Fruit fly (Drosophila melanogaster) whole organism, embryonic: ENCODE data around the gene Tet.

Experiments used
- Ada2b ChIP-seq: fragments of 200-800 bp; sonication (Bioruptor generic); IDR thresholded peaks from 2 replicates; pipeline ENCODE4 v1.3.6; 2022; ENCODE audit warnings: missing biosample characterization, missing genetic modification characterization
- Aef1 ChIP-seq: fragments of 200-800 bp; sonication (Bioruptor generic); IDR thresholded peaks from 3 replicates; pipeline ENCODE4 v1.3.6; 2022; ENCODE audit warnings: missing biosample characterization, missing genetic modification characterization
- Asciz ChIP-seq: fragments of 200-800 bp; sonication (Bioruptor generic); optimal IDR thresholded peaks from 2 replicates; lab custom pipeline; 2017; ENCODE audit warnings: missing biosample characterization, mild to moderate bottlenecking, missing genetic modification characterization, missing genetic modification reagents
- B-H1 ChIP-seq: fragments of 200-800 bp; sonication (Bioruptor generic); IDR thresholded peaks from 3 replicates; pipeline ENCODE4 v1.3.6; 2022; ENCODE audit warnings: missing biosample characterization, missing genetic modification characterization
- B-H2 ChIP-seq: fragments of 200-800 bp; sonication (Bioruptor generic); optimal IDR thresholded peaks from 2 replicates; lab custom pipeline; 2018; ENCODE audit warnings: missing biosample characterization, mild to moderate bottlenecking, missing genetic modification characterization
- CG10431 ChIP-seq: fragments of 200-800 bp; sonication (Bioruptor generic); optimal IDR thresholded peaks from 3 replicates; lab custom pipeline; 2018; ENCODE audit warnings: missing biosample characterization, mild to moderate bottlenecking, missing genetic modification characterization
- CG11093 ChIP-seq: fragments of 200-800 bp; sonication (Bioruptor generic); IDR thresholded peaks from 3 replicates; pipeline ENCODE4 v1.3.6; 2022; ENCODE audit warnings: missing biosample characterization, missing genetic modification characterization
- CG11456 ChIP-seq: fragments of 200-800 bp; sonication (Bioruptor generic); IDR thresholded peaks from 3 replicates; pipeline ENCODE4 v1.3.6; 2022; ENCODE audit warnings: missing biosample characterization, missing genetic modification characterization
- CG11695 ChIP-seq: fragments of 200-800 bp; sonication (Bioruptor generic); IDR thresholded peaks from 3 replicates; pipeline ENCODE4 v1.3.6; 2022; ENCODE audit warnings: missing biosample characterization, missing genetic modification characterization
- CG11696 ChIP-seq: fragments of 200-800 bp; sonication (Bioruptor generic); IDR thresholded peaks from 2 replicates; pipeline ENCODE4 v1.3.6; 2022; ENCODE audit warnings: missing biosample characterization, missing genetic modification characterization
- CG12155 ChIP-seq: fragments of 200-800 bp; sonication (Bioruptor generic); optimal IDR thresholded peaks from 3 replicates; lab custom pipeline; 2016; ENCODE audit warnings: missing biosample characterization, missing genetic modification characterization
- CG13123 ChIP-seq: fragments of 200-800 bp; sonication (Bioruptor generic); optimal IDR thresholded peaks from 2 replicates; lab custom pipeline; 2016; ENCODE audit warnings: missing biosample characterization, missing genetic modification characterization
- CG14710 ChIP-seq: fragments of 200-800 bp; sonication (Bioruptor generic); optimal IDR thresholded peaks from 3 replicates; lab custom pipeline; 2019; ENCODE audit warnings: missing biosample characterization, mild to moderate bottlenecking, missing genetic modification characterization, moderate library complexity
- CG2678 ChIP-seq: fragments of 200-800 bp; sonication (Bioruptor generic); optimal IDR thresholded peaks from 3 replicates; lab custom pipeline; 2019; ENCODE audit warnings: missing biosample characterization, mild to moderate bottlenecking, missing genetic modification characterization, moderate library complexity
- CG30020 ChIP-seq: fragments of 200-800 bp; optimal IDR thresholded peaks from 2 replicates; lab custom pipeline; 2019; ENCODE audit warnings: missing biosample characterization, mild to moderate bottlenecking, missing genetic modification characterization, moderate library complexity
- CG34422 ChIP-seq: fragments of 200-800 bp; sonication (Bioruptor generic); IDR thresholded peaks from 3 replicates; pipeline ENCODE4 v1.3.6; 2022; ENCODE audit warnings: missing biosample characterization, missing genetic modification characterization
- CG4282 ChIP-seq: fragments of 200-800 bp; sonication (Bioruptor generic); optimal IDR thresholded peaks from 2 replicates; lab custom pipeline; 2016; ENCODE audit warnings: missing biosample characterization, missing genetic modification characterization
- CG4424 ChIP-seq: fragments of 200-800 bp; sonication (Bioruptor generic); optimal IDR thresholded peaks from 3 replicates; lab custom pipeline; 2016; ENCODE audit warnings: missing biosample characterization, missing genetic modification characterization
- CG4820 ChIP-seq: fragments of 200-800 bp; sonication (Bioruptor generic); optimal IDR thresholded peaks from 3 replicates; lab custom pipeline; 2016; ENCODE audit warnings: missing biosample characterization, missing genetic modification characterization
- CG6689 ChIP-seq: fragments of 200-800 bp; sonication (Bioruptor generic); IDR thresholded peaks from 2 replicates; pipeline ENCODE4 v1.3.6; 2022; ENCODE audit warnings: missing biosample characterization, missing genetic modification characterization
- CG7745 ChIP-seq: fragments of 200-800 bp; sonication (Bioruptor generic); optimal IDR thresholded peaks from 2 replicates; lab custom pipeline; 2018; ENCODE audit warnings: missing biosample characterization, mild to moderate bottlenecking, missing genetic modification characterization, moderate library complexity
- CG7786 ChIP-seq: fragments of 200-800 bp; sonication (Bioruptor generic); optimal IDR thresholded peaks from 2 replicates; lab custom pipeline; 2016; ENCODE audit warnings: missing biosample characterization, missing genetic modification characterization
- CTCF ChIP-seq: fragments of 200-800 bp; sonication (Bioruptor generic); optimal IDR thresholded peaks from 2 replicates; lab custom pipeline; 2017; ENCODE audit warnings: missing biosample characterization, mild to moderate bottlenecking, missing genetic modification characterization, moderate library complexity
- CoRest ChIP-seq: fragments of 200-800 bp; sonication (Bioruptor generic); optimal IDR thresholded peaks from 3 replicates; lab custom pipeline; 2018; ENCODE audit warnings: missing biosample characterization, mild to moderate bottlenecking, missing genetic modification characterization, moderate library complexity
- Dfd ChIP-seq, 2 experiments: fragments of >200 bp; optimal IDR thresholded peaks; 2 replicates each; lab custom pipeline; 2017; ENCODE audit warnings: missing biosample characterization in 2 of 2, missing genetic modification characterization in 2 of 2
- Drgx ChIP-seq: fragments of 200-800 bp; sonication (Bioruptor generic); IDR thresholded peaks from 2 replicates; pipeline ENCODE4 v1.3.6; 2022; ENCODE audit warnings: missing biosample characterization, missing genetic modification characterization
- Hr39 ChIP-seq: fragments of >200 bp; optimal IDR thresholded peaks from 2 replicates; lab custom pipeline; 2017
- Jarid2 ChIP-seq: fragments of 200-800 bp; sonication (Bioruptor generic); optimal IDR thresholded peaks from 3 replicates; lab custom pipeline; 2017; ENCODE audit warnings: mild to moderate bottlenecking, missing biosample characterization, missing genetic modification reagents, missing genetic modification characterization
- MBD-R2 ChIP-seq: fragments of 200-800 bp; sonication (Bioruptor generic); IDR thresholded peaks from 2 replicates; pipeline ENCODE4 v1.3.6; 2022; ENCODE audit warnings: missing biosample characterization, missing genetic modification characterization
- Med ChIP-seq: fragments of 200-800 bp; sonication (Bioruptor generic); peaks from one replicate; lab custom pipeline; 2016; ENCODE audit warnings: missing biosample characterization, missing genetic modification characterization, mild to moderate bottlenecking, inconsistent platforms, moderate library complexity
- Opbp ChIP-seq: fragments of 200-800 bp; sonication (Bioruptor generic); IDR thresholded peaks from 3 replicates; pipeline ENCODE4 v1.3.6; 2022; ENCODE audit warnings: missing biosample characterization, missing genetic modification characterization; ENCODE audit not compliant: partially characterized antibody
- Sry-δ ChIP-seq: fragments of 200-800 bp; sonication (Bioruptor generic); optimal IDR thresholded peaks from 2 replicates; lab custom pipeline; 2016; ENCODE audit warnings: missing biosample characterization, missing genetic modification characterization
- abd-A ChIP-seq: fragments of 200-800 bp; sonication (Bioruptor generic); optimal IDR thresholded peaks from 3 replicates; lab custom pipeline; 2019; ENCODE audit warnings: missing biosample characterization, mild to moderate bottlenecking, missing genetic modification characterization, moderate library complexity
- ac ChIP-seq: fragments of 200-800 bp; sonication (Bioruptor generic); optimal IDR thresholded peaks from 3 replicates; lab custom pipeline; 2017; ENCODE audit warnings: missing biosample characterization, mild to moderate bottlenecking, missing genetic modification characterization
- ara ChIP-seq: fragments of 200-800 bp; sonication (Bioruptor generic); IDR thresholded peaks from 2 replicates; pipeline ENCODE4 v1.3.6; 2022; ENCODE audit warnings: missing biosample characterization, missing genetic modification characterization
- bcd ChIP-seq: fragments of 200-800 bp; sonication (Bioruptor generic); optimal IDR thresholded peaks from 2 replicates; lab custom pipeline; 2017; ENCODE audit warnings: missing biosample characterization, mild to moderate bottlenecking, missing genetic modification characterization
- bsh ChIP-seq, 2 experiments: fragments of 200-800 bp; sonication (Bioruptor generic); optimal IDR thresholded peaks; 2 replicates each; lab custom pipeline; 2017 to 2018; ENCODE audit warnings: mild to moderate bottlenecking in 2 of 2, missing biosample characterization in 2 of 2, missing genetic modification characterization in 2 of 2, moderate library complexity in 1 of 2
- dmrt11E ChIP-seq: fragments of 200-800 bp; sonication (Bioruptor generic); optimal IDR thresholded peaks from 3 replicates; lab custom pipeline; 2018; ENCODE audit warnings: missing biosample characterization, mild to moderate bottlenecking, missing genetic modification characterization, moderate library complexity
- dysf ChIP-seq: fragments of 200-800 bp; sonication (Bioruptor generic); IDR thresholded peaks from 3 replicates; pipeline ENCODE4 v1.3.6; 2022; ENCODE audit warnings: missing biosample characterization, missing genetic modification characterization
- ewg ChIP-seq: fragments of 200-800 bp; sonication (Bioruptor generic); optimal IDR thresholded peaks from 3 replicates; lab custom pipeline; 2017; ENCODE audit warnings: mild to moderate bottlenecking, missing biosample characterization, missing genetic modification reagents, missing genetic modification characterization
- gem ChIP-seq: fragments of 200-800 bp; sonication (Bioruptor generic); optimal IDR thresholded peaks from 2 replicates; lab custom pipeline; 2019; ENCODE audit warnings: missing biosample characterization, mild to moderate bottlenecking, missing genetic modification characterization, moderate library complexity
- h ChIP-seq: fragments of >200 bp; optimal IDR thresholded peaks from 2 replicates; lab custom pipeline; 2017
- jing ChIP-seq: fragments of 200-800 bp; sonication (Bioruptor generic); optimal IDR thresholded peaks from 2 replicates; lab custom pipeline; 2018; ENCODE audit warnings: missing biosample characterization, mild to moderate bottlenecking, missing genetic modification characterization
- jumu ChIP-seq: fragments of 200-800 bp; sonication (Bioruptor generic); optimal IDR thresholded peaks from 3 replicates; lab custom pipeline; 2016; ENCODE audit warnings: missing biosample characterization, missing genetic modification characterization
- lab ChIP-seq: fragments of 200-800 bp; sonication (Bioruptor generic); optimal IDR thresholded peaks from 3 replicates; lab custom pipeline; 2017; ENCODE audit warnings: missing biosample characterization, missing genetic modification characterization, mild to moderate bottlenecking, moderate library complexity, missing genetic modification reagents
- peb ChIP-seq: fragments of 200-800 bp; sonication (Bioruptor generic); IDR thresholded peaks from 2 replicates; pipeline ENCODE4 v1.3.6; 2022; ENCODE audit warnings: missing biosample characterization, missing genetic modification characterization
- pros ChIP-seq: fragments of 200-800 bp; sonication (Bioruptor generic); optimal IDR thresholded peaks from 3 replicates; lab custom pipeline; 2019; ENCODE audit warnings: missing biosample characterization, mild to moderate bottlenecking, missing genetic modification characterization, moderate library complexity
- scrt ChIP-seq: fragments of 200-800 bp; sonication (Bioruptor generic); optimal IDR thresholded peaks from 2 replicates; lab custom pipeline; 2018; ENCODE audit warnings: missing biosample characterization, mild to moderate bottlenecking, missing genetic modification characterization, moderate library complexity
- sisA ChIP-seq: fragments of 200-800 bp; sonication (Bioruptor generic); IDR thresholded peaks from 2 replicates; pipeline ENCODE4 v1.3.6; 2022; ENCODE audit warnings: missing biosample characterization, missing genetic modification characterization
- sqz ChIP-seq: fragments of 200-800 bp; sonication (Bioruptor generic); optimal IDR thresholded peaks from 3 replicates; lab custom pipeline; 2018; ENCODE audit warnings: missing biosample characterization, mild to moderate bottlenecking, missing genetic modification characterization
- tin ChIP-seq: fragments of 200-800 bp; sonication (Bioruptor generic); optimal IDR thresholded peaks from 3 replicates; lab custom pipeline; 2016; ENCODE audit warnings: missing biosample characterization, missing genetic modification characterization
- tx ChIP-seq: fragments of 200-800 bp; sonication (Bioruptor generic); optimal IDR thresholded peaks from 2 replicates; lab custom pipeline; 2016; ENCODE audit warnings: missing biosample characterization, missing genetic modification characterization
- vvl ChIP-seq: fragments of 200-800 bp; sonication (Bioruptor generic); IDR thresholded peaks from 2 replicates; pipeline ENCODE4 v1.3.6; 2022; ENCODE audit warnings: missing biosample characterization, missing genetic modification characterization

The Tet gene

DNA sequence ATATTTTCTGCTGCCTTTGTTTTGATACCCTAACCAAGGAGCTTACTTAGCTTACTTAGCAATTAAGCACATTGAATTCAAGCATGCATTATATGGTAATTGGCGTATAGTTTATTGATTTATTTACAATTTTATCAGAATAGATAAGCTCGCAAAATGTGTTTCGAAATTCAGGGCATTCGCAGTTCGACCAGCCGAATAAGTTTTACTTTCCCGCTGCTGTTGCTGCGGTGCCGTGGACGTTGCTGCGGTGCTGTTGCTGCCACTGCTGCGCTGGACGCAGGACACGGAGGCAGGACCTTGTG lies 821 bp upstream of the Tet start (continued):
- 0 out of 2 replicates have a peak, but pooled peaks have one; percentile 13 for TF ChIP-seq CG11696
- peak; percentile 41 for TF ChIP-seq CG14710 (tag; lab: Kevin White, UChicago)
- no peak for TF ChIP-seq Hr39
- peak; percentile 31 for TF ChIP-seq sqz
- no peak for TF ChIP-seq Dfd (GFP tag; optimal IDR thresholded peaks at IDR 0.05; lab: Kevin White, UChicago)
- no peak for TF ChIP-seq CG13123 (GFP tag; lab: Kevin White, UChicago)
- no peak for TF ChIP-seq bsh (GFP tag; optimal IDR thresholded peaks at IDR 0.05; lab: Kevin White, UChicago)
- TF ChIP-seq CoRest (tag; lab: Kevin White, UChicago), result no peak
- no peak for TF ChIP-seq abd-A (tag; lab: Kevin White, UChicago)
- TF ChIP-seq CG2678 (tag; lab: Kevin White, UChicago), result peak; percentile 45
- TF ChIP-seq ara (GFP tag; lab: Robert Waterston, UW), result peak; percentile 55; the same call in 1 of the 2 replicates
- peak; percentile 13 for TF ChIP-seq CG4820 (GFP tag; lab: Kevin White, UChicago)
- TF ChIP-seq jumu (GFP tag; lab: Kevin White, UChicago), result no peak
- TF ChIP-seq tx, result no peak
- no peak for TF ChIP-seq Med
- TF ChIP-seq ac (GFP tag; lab: Kevin White, UChicago), result no peak
- TF ChIP-seq Jarid2 (GFP tag; lab: Kevin White, UChicago), result no peak
- no peak for TF ChIP-seq CG4282 (GFP tag; lab: Kevin White, UChicago)
- TF ChIP-seq Aef1 (GFP tag; lab: Robert Waterston, UW), result peak; percentile 52; the same call in 1 of the 3 replicates
- peak; percentile 18 for TF ChIP-seq tin (GFP tag; lab: Kevin White, UChicago)
- TF ChIP-seq CG6689, result peak; percentile 62
- TF ChIP-seq scrt, result no peak
- TF ChIP-seq CG7745 (tag; lab: Kevin White, UChicago), result no peak
- no peak for TF ChIP-seq pros (GFP tag; lab: Kevin White, UChicago)
- no peak for TF ChIP-seq Sry-δ (GFP tag; lab: Kevin White, UChicago)
- no peak for TF ChIP-seq MBD-R2
- TF ChIP-seq dmrt11E (tag; lab: Kevin White, UChicago), result no peak
- no peak for TF ChIP-seq Opbp (GFP tag; lab: Robert Waterston, UW)
- no peak for TF ChIP-seq CG12155 (GFP tag; lab: Kevin White, UChicago)
- TF ChIP-seq sisA (GFP tag; lab: Robert Waterston, UW), result peak; percentile 56
- TF ChIP-seq peb (GFP tag; lab: Robert Waterston, UW), result peak; percentile 33; the same call in 1 of the 2 replicates
- TF ChIP-seq CG11456 (GFP tag; lab: Robert Waterston, UW), result peak; percentile 31; the same call in 1 of the 3 replicates
- peak; percentile 28 for TF ChIP-seq bcd
- no peak for TF ChIP-seq CG30020
- TF ChIP-seq Asciz (GFP tag; lab: Kevin White, UChicago), result no peak
- no peak for TF ChIP-seq CG10431 (GFP tag; lab: Kevin White, UChicago)
- TF ChIP-seq CTCF (GFP tag; lab: Kevin White, UChicago), result peak; percentile 6
- no peak for TF ChIP-seq h (lab: Kevin White, UChicago)
- peak; percentile 50; the same call in 1 of the 2 replicates for TF ChIP-seq Ada2b (GFP tag; lab: Robert Waterston, UW)
- TF ChIP-seq dysf (GFP tag; lab: Robert Waterston, UW), result peak; percentile 49; the same call in 2 of the 3 replicates
- 0 out of 3 replicates have a peak, but pooled peaks have one; percentile 32 for TF ChIP-seq CG34422 (GFP tag; lab: Robert Waterston, UW)
- TF ChIP-seq Drgx (GFP tag; lab: Robert Waterston, UW), result peak; percentile 87
- TF ChIP-seq vvl (GFP tag; lab: Robert Waterston, UW), result peak; percentile 66
- TF ChIP-seq B-H2 (GFP tag; lab: Kevin White, UChicago), result no peak
- no peak for TF ChIP-seq ewg (GFP tag; lab: Kevin White, UChicago)
- no peak for TF ChIP-seq jing (GFP tag; lab: Kevin White, UChicago)
- peak; percentile 22 for TF ChIP-seq gem (tag; lab: Kevin White, UChicago)
- 0 out of 3 replicates have a peak, but pooled peaks have one; percentile 37 for TF ChIP-seq CG11695 (GFP tag; lab: Robert Waterston, UW)
- peak; percentile 3 for TF ChIP-seq CG4424
- 0 out of 3 replicates have a peak, but pooled peaks have one; percentile 15 for TF ChIP-seq CG11093
- no peak for TF ChIP-seq CG7786 (GFP tag; lab: Kevin White, UChicago)
- TF ChIP-seq lab, result peak; percentile 28
- TF ChIP-seq B-H1, result 0 out of 3 replicates have a peak, but pooled peaks have one; percentile 18
